Fruit fly (Drosophila melanogaster): Measurements from ENCODE around the gene spz5.

DNA sequence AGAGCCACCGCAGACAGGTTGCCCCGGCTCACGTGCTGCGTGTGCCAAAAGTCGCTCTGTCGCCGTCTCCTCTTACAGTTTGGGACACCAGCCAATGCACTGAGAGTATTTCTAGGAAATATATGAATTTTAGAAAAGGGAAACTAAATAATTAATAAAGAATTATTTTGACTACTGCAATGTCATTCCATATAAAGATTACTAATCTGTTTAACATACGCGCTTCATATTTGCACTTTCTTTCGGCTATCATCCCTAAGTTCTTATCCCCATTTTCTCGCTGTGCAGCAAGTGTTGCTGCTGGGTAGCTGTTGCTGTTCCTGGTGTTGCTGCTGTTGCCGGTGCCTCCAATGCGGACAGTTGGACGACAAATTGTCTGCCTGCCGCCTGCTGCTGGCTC is 44.7 kb downstream of the spz5 start:
- TF ChIP-seq CG8478 (optimal IDR thresholded peaks at IDR 0.05): no peak
- no peak for TF ChIP-seq CTCF (optimal IDR thresholded peaks at IDR 0.05)
